Fruit fly (Drosophila melanogaster) whole organism, prepupa: ENCODE measurements around the gene Dph1.

Source experiments
- CG32006 ChIP-seq: fragments of 200-800 bp; sonication (Bioruptor generic); optimal IDR thresholded peaks from 3 replicates; lab custom pipeline; 2017; ENCODE audit warnings: missing biosample characterization, mild to moderate bottlenecking, missing genetic modification characterization
- dsx ChIP-seq: fragments of 200-800 bp; optimal IDR thresholded peaks from 3 replicates; lab custom pipeline; 2019; ENCODE audit warnings: missing biosample characterization, mild to moderate bottlenecking, missing genetic modification characterization, moderate library complexity; ENCODE audit not compliant: poor library complexity, severe bottlenecking
- vri ChIP-seq: fragments of 200-800 bp; sonication (Bioruptor generic); optimal IDR thresholded peaks from 3 replicates; lab custom pipeline; 2016; ENCODE audit warnings: missing biosample characterization, mild to moderate bottlenecking, missing genetic modification characterization

dm6 chr3L:11685876-11686275 lies 10.9 kb downstream of the Dph1 start:
- no peak for TF ChIP-seq CG32006 (GFP tag; lab: Kevin White, UChicago)
- TF ChIP-seq vri (GFP tag; lab: Kevin White, UChicago) = no peak
- no peak for TF ChIP-seq dsx (GFP tag; lab: Kevin White, UChicago)
